2 worm cellular contexts compared by ENCODE assay signal in genomic region chrII:5225284-5225683, ce11.
A peak's percentile ranks its signal among the peaks of the same experiment; 100 is the strongest.
TF ChIP-seq lines count a peak whose summit lies in the region.

Gene dsh-1, minus strand, starts transcription at chrII:5225384.

TF ChIP-seq in whole organism, L1 larva, 84 proteins besides CTCF, POLR2A, EP300 and RAD21:
- TF ChIP-seq F16B12.6 (tag; optimal IDR thresholded peaks at IDR 0.05; lab: Kevin White, UChicago), result peak; percentile 68
- TF ChIP-seq lin-35 (GFP tag; optimal IDR thresholded peaks at IDR 0.05; lab: Kevin White, UChicago), result peak in 1 of 2 experiments; percentile 2
- TF ChIP-seq ces-1 (GFP tag; optimal IDR thresholded peaks at IDR 0.05; lab: Kevin White, UChicago), result no peak

TF ChIP-seq in whole organism, L3 larva, 47 proteins besides CTCF, POLR2A, EP300 and RAD21:
- TF ChIP-seq mdl-1 (tag; optimal IDR thresholded peaks at IDR 0.05; lab: Kevin White, UChicago), result no peak
- TF ChIP-seq hmg-11 (tag; optimal IDR thresholded peaks at IDR 0.05; lab: Kevin White, UChicago), result peak; percentile 25
- TF ChIP-seq fkh-10 (GFP tag; optimal IDR thresholded peaks at IDR 0.05; lab: Kevin White, UChicago), result no peak
- TF ChIP-seq zag-1 (tag; optimal IDR thresholded peaks at IDR 0.05; lab: Kevin White, UChicago), result no peak
- TF ChIP-seq ztf-11 (tag; optimal IDR thresholded peaks at IDR 0.05; lab: Kevin White, UChicago), result no peak
- TF ChIP-seq lin-39 (tag; optimal IDR thresholded peaks at IDR 0.05; lab: Kevin White, UChicago), result no peak
TF ChIP-seq in whole organism, L3 larva: peak in this region for 1.
